Fruit fly (Drosophila melanogaster): Measurements from ENCODE around the gene CG42780.

The CG42780 gene

dm6 chrX:7305753-7306338 is 26.1 kb downstream of the CG42780 start (continued):
- TF ChIP-seq CG11247 (GFP tag; IDR thresholded peaks at IDR 0.05) = no peak
- TF ChIP-seq CG30020 (tag; optimal IDR thresholded peaks at IDR 0.05) = no peak
- TF ChIP-seq kni (GFP tag; optimal IDR thresholded peaks at IDR 0.05) = peak; percentile 36
- TF ChIP-seq CoRest (tag; optimal IDR thresholded peaks at IDR 0.05) = peak; percentile 74
- TF ChIP-seq pum (GFP tag; optimal IDR thresholded peaks at IDR 0.05) = peak; percentile 30
- peak; percentile 52 for TF ChIP-seq croc (GFP tag; conservative IDR thresholded peaks at IDR 0.05)
- TF ChIP-seq CG6272 (GFP tag; IDR thresholded peaks at IDR 0.05) = no peak
- peak; percentile 8; the same call in 1 of the 2 replicates for TF ChIP-seq Adf1 (GFP tag; IDR thresholded peaks at IDR 0.05)
- TF ChIP-seq CG34422 (GFP tag; IDR thresholded peaks at IDR 0.05) = 0 out of 3 replicates have a peak, but pooled peaks have one; percentile 44
- TF ChIP-seq Stat92E (GFP tag; optimal IDR thresholded peaks at IDR 0.05) = no peak
- TF ChIP-seq Sin3A (optimal IDR thresholded peaks at IDR 0.05) = no peak
- peak; percentile 32; the same call in 1 of the 2 replicates for TF ChIP-seq onecut (GFP tag; IDR thresholded peaks at IDR 0.05)
- TF ChIP-seq ssp (GFP tag; IDR thresholded peaks at IDR 0.05) = peak; percentile 28; the same call in 1 of the 2 replicates
- peak; percentile 12 for TF ChIP-seq fd3F (GFP tag; optimal IDR thresholded peaks at IDR 0.05)
- 0 out of 3 replicates have a peak, but pooled peaks have one; percentile 28 for TF ChIP-seq zfh1 (GFP tag; IDR thresholded peaks at IDR 0.05)
- TF ChIP-seq HmgZ (tag; optimal IDR thresholded peaks at IDR 0.05) = no peak
- TF ChIP-seq Xbp1 (GFP tag; optimal IDR thresholded peaks at IDR 0.05) = peak; percentile 52
- no peak for TF ChIP-seq CG42726 (GFP tag; IDR thresholded peaks at IDR 0.05; ENCODE audit: partially characterized antibody)
- no peak for TF ChIP-seq fru (optimal IDR thresholded peaks at IDR 0.05)
- TF ChIP-seq CG12659 (GFP tag; optimal IDR thresholded peaks at IDR 0.05) = peak; percentile 27
- TF ChIP-seq hbn (GFP tag; IDR thresholded peaks at IDR 0.05; ENCODE audit: partially characterized antibody) = no peak
- TF ChIP-seq CG34376 (GFP tag; optimal IDR thresholded peaks at IDR 0.05) = no peak
- TF ChIP-seq CG10543 (GFP tag; optimal IDR thresholded peaks at IDR 0.05) = no peak
- no peak for TF ChIP-seq lbe (GFP tag; optimal IDR thresholded peaks at IDR 0.05)
- TF ChIP-seq gce (GFP tag; IDR thresholded peaks at IDR 0.05) = no peak
- TF ChIP-seq CG6175 (GFP tag; IDR thresholded peaks at IDR 0.05) = no peak; the same call in 2 of the 3 replicates
- TF ChIP-seq CG17361 (GFP tag; IDR thresholded peaks at IDR 0.05) = peak; percentile 73
- peak; percentile 75 for TF ChIP-seq nmo (GFP tag; optimal IDR thresholded peaks at IDR 0.05)
- no peak for TF ChIP-seq Bteb2 (GFP tag; optimal IDR thresholded peaks at IDR 0.05)
- no peak for TF ChIP-seq CG12299 (tag; optimal IDR thresholded peaks at IDR 0.05)
- TF ChIP-seq CG12236 (GFP tag; optimal IDR thresholded peaks at IDR 0.05) = no peak
- TF ChIP-seq CkIIα-i1 (GFP tag; IDR thresholded peaks at IDR 0.05) = no peak
- TF ChIP-seq Dip2 (GFP tag; IDR thresholded peaks at IDR 0.05) = no peak
- no peak for TF ChIP-seq CG34224 (GFP tag; IDR thresholded peaks at IDR 0.05; ENCODE audit: partially characterized antibody)
- TF ChIP-seq mam (GFP tag; optimal IDR thresholded peaks at IDR 0.05) = peak; percentile 12
- no peak for TF ChIP-seq Hmx (GFP tag; optimal IDR thresholded peaks at IDR 0.05)
- peak; percentile 73 for TF ChIP-seq CG30431 (GFP tag; optimal IDR thresholded peaks at IDR 0.05)
- TF ChIP-seq CG10959 (GFP tag; IDR thresholded peaks at IDR 0.05) = no peak
- peak; percentile 27 for TF ChIP-seq chn (GFP tag; optimal IDR thresholded peaks at IDR 0.05)
- no peak for TF ChIP-seq Dad (GFP tag; optimal IDR thresholded peaks at IDR 0.05)
- peak; percentile 15; the same call in 1 of the 2 replicates for TF ChIP-seq ttk (GFP tag; IDR thresholded peaks at IDR 0.05)
- no peak for TF ChIP-seq CG31365 (tag; optimal IDR thresholded peaks at IDR 0.05)
- TF ChIP-seq CG7745 (tag; optimal IDR thresholded peaks at IDR 0.05) = no peak
- peak; percentile 8 for TF ChIP-seq gsb-n (tag; optimal IDR thresholded peaks at IDR 0.05)
- no peak for TF ChIP-seq ERR (GFP tag; optimal IDR thresholded peaks at IDR 0.05)
- peak; percentile 35 for TF ChIP-seq CG8290 (GFP tag; optimal IDR thresholded peaks at IDR 0.05)
- TF ChIP-seq CG8290 (tag; optimal IDR thresholded peaks at IDR 0.05) = no peak
- TF ChIP-seq ftz-f1 (GFP tag; optimal IDR thresholded peaks at IDR 0.05) = no peak
- TF ChIP-seq z (GFP tag; IDR thresholded peaks at IDR 0.05) = no peak
- TF ChIP-seq YL-1 (GFP tag; optimal IDR thresholded peaks at IDR 0.05) = no peak
- no peak for TF ChIP-seq nerfin-2 (GFP tag; IDR thresholded peaks at IDR 0.05; ENCODE audit: partially characterized antibody)
